Fruit fly (Drosophila melanogaster): Measurements from ENCODE around the gene nej.
A peak's percentile ranks its signal among the peaks of the same experiment; 100 is the strongest.

DNA sequence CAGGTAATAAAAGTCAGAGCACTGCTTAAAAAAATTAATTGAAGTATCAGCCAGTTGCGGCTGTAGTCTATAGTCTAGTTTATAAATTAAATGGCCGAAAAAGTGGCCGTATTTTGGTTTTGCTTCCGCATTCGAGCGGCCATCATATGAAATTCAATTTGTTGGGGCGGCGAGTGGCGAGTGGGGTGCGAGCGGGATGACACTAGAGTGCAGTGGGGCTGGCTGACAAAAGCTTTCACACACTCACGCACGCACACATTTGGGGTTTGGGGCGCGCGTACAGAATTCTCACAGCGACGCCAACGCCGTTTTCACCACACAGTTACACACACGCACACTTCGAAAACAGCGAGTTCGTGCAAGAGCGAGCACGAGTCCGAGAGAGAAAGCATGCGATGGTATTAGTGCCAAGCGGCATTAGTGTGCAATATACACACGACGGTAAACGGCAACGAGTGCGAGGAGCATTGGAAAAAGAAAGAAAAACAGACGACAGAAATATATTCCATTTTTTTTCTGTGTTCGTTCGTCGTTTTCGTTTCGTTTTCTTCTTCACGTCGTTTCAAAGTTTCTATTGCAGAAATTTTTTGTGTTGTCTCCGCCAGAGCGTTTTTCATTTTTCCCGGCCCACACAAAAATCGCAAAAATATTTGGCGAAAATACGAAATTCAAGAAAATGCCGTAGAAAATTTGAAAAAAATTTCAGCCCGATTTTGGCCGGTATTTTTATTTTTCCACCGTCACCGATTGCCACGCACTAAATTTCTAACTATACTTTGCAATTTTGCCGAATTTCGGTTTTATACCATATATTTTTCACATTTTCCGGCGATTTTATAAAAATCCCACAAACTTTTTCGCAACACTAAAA, 1.9 kb downstream of the nej start:
- TF ChIP-seq topi (GFP tag; optimal IDR thresholded peaks at IDR 0.05) = no peak
- peak; percentile 74 for TF ChIP-seq CG6276 (GFP tag; optimal IDR thresholded peaks at IDR 0.05)
- no peak for TF ChIP-seq Eip93F (GFP tag; optimal IDR thresholded peaks at IDR 0.05)
- no peak for TF ChIP-seq CG8319 (GFP tag; optimal IDR thresholded peaks at IDR 0.05)
- TF ChIP-seq Hr38 (GFP tag; optimal IDR thresholded peaks at IDR 0.05) = no peak
- TF ChIP-seq CG6854 (GFP tag; optimal IDR thresholded peaks at IDR 0.05) = peak; percentile 25
- TF ChIP-seq achi (GFP tag; optimal IDR thresholded peaks at IDR 0.05) = peak; percentile 34
- TF ChIP-seq OdsH (GFP tag; optimal IDR thresholded peaks at IDR 0.05) = no peak
- no peak for TF ChIP-seq fd85E (GFP tag; optimal IDR thresholded peaks at IDR 0.05)

Data from whole organism, prepupa.